Fruit fly (Drosophila melanogaster) Kc167 (cell line): ENCODE data around the gene hth.

Source experiments
- Myc ChIP-seq: fragments of >200 bp; optimal IDR thresholded peaks from 2 replicates; lab custom pipeline; 2017; ENCODE audit warnings: missing external identifiers
- Sin3A ChIP-seq: fragments of >200 bp; optimal IDR thresholded peaks from 2 replicates; lab custom pipeline; 2018; ENCODE audit warnings: missing external identifiers
- h ChIP-seq: fragments of >200 bp; optimal IDR thresholded peaks from 3 replicates; lab custom pipeline; 2018; ENCODE audit warnings: missing external identifiers
- insv ChIP-seq: fragments of >200 bp; optimal IDR thresholded peaks from 3 replicates; lab custom pipeline; 2018; ENCODE audit warnings: missing external identifiers
- psq ChIP-seq: fragments of >200 bp; optimal IDR thresholded peaks from 2 replicates; lab custom pipeline; 2017; ENCODE audit warnings: missing external identifiers
- ttk ChIP-seq: sonication (Bioruptor generic); optimal IDR thresholded peaks from 2 replicates; lab custom pipeline; 2017; ENCODE audit warnings: missing external identifiers

The hth gene

DNA sequence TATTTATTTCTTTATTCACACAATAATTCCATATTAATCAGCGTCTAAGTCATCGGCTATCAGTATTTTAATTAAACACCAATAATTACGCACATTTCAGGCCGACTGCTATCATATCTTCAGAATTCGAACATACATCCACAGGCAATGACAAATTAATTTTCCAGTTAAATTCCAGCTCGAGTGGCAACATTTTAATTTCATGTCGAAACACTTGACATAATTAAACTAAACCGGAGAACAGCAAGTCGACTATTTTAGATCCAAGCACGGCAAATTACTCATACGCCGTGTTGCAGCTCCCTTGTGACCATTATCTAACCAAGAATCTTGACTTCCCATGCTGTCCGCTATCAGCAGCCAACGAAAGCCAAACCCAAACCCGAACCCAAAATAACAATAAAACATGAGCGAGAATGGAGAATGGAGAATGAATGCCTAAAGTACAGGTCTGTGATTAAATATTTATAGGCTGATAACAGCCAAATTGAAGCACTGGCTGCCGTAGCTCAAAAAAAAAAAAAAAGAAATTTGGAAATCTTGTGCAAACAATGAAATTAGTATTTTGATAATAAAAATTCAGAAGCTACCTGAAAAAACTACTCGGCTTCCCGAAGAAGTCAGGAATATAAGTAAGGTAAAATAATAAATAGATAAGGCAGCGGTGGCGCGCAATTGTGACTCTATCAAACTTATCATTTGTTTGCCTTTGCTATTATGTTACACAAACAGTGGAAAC lies 72.8 kb downstream of the hth start:
- TF ChIP-seq ttk (no peak), h (lab: Kevin White, UChicago) (no peak), psq (lab: Kevin White, UChicago) (no peak), Sin3A (lab: Kevin White, UChicago) (no peak), insv (no peak), Myc (lab: Kevin White, UChicago) (no peak)

DNA sequence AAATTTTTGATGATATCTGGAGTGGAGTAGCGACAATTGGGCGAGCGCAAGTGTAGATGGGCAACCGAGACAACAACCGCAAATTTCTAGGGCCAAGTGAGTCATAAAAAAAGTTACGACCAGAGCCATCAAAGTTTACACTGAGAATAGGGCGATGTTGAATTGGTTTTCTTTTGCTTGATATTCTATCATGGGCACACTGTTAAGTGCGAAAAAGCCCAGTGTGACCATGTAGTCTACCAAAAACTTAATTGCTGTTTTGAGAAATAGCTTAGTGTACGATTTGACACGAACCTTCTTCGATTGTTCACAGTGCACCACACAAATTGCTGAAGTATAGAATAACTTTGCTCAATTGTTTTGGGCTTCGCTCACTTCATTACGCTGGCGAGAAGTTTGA lies 75.1 kb downstream of the hth start:
- TF ChIP-seq ttk (no peak), psq (lab: Kevin White, UChicago) (no peak)

DNA sequence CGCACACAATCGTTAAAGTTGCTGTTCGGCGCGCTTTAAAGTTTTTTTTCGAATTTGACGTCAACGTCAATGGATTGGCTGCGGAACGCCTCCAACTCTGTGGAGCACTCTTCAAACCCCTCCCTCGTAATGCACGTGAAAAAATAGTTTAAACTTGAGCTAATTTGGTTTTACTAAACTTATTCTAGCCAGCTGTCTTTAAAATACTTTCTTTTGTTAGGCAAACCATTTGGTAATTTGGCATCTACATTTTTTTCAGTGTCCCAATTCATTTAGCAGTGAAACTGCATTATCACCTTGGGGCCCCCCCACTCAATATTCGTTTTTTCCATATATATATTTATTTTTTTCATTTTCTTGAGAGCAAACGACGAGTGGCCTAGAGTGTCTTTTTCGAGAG lies 78.8 kb downstream of the hth start:
- no peak for TF ChIP-seq ttk
- TF ChIP-seq insv: no peak
- no peak for TF ChIP-seq h (lab: Kevin White, UChicago)
- no peak for TF ChIP-seq Sin3A (lab: Kevin White, UChicago)
- no peak for TF ChIP-seq Myc (lab: Kevin White, UChicago)
- TF ChIP-seq psq (lab: Kevin White, UChicago): no peak

DNA sequence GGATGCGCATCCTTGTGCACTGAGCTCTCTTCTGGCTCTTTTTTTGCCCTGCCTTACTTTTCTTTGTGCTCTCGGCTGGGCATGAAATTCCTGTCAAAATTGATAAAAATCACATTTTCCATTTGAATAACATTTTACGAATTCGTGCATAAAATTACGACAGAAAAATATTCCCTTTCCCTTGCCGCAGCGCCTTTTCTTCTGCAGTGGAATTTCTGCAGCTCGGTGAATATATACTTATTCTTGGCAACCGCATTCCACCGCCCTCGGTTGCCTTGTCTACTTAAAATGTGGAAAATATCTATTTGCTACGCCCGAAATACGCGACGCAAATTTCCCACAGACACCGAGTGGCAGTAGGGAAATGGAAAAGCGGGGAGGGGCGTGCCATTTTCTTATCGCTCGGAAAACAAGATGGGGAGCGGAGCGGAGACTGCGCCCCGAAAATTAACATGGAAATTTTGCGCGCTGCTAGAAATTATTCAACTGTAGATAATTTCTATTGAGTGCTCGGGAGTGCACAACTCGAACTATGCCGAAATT lies 79.4 kb downstream of the hth start:
- TF ChIP-seq psq (lab: Kevin White, UChicago) (no peak), ttk (no peak), h (lab: Kevin White, UChicago) (no peak), insv (no peak), Sin3A (lab: Kevin White, UChicago) (no peak), Myc (lab: Kevin White, UChicago) (no peak)

DNA sequence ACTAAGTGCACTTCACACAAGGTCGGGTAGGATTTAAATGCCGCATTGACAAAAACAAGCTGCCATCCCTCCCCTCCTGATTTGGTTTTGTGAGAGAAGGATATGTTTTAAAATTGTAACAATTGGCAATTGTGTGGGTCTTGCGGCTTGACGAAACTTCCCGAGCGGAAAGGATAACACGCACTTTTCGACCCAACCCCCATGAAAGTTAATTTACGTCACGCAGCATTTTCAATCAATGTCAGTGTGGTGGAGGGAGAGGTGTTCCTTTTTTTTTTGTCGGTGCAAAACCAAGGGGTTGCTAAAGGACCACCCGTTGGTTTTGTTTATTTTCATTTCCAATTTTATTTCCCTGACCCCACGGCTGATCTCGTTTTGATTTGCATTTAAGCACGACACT lies 80.2 kb downstream of the hth start:
- TF ChIP-seq insv: no peak
- TF ChIP-seq Sin3A (lab: Kevin White, UChicago): no peak
- TF ChIP-seq h (lab: Kevin White, UChicago): no peak
- TF ChIP-seq ttk: no peak
- TF ChIP-seq Myc (lab: Kevin White, UChicago): no peak
- no peak for TF ChIP-seq psq (lab: Kevin White, UChicago)

DNA sequence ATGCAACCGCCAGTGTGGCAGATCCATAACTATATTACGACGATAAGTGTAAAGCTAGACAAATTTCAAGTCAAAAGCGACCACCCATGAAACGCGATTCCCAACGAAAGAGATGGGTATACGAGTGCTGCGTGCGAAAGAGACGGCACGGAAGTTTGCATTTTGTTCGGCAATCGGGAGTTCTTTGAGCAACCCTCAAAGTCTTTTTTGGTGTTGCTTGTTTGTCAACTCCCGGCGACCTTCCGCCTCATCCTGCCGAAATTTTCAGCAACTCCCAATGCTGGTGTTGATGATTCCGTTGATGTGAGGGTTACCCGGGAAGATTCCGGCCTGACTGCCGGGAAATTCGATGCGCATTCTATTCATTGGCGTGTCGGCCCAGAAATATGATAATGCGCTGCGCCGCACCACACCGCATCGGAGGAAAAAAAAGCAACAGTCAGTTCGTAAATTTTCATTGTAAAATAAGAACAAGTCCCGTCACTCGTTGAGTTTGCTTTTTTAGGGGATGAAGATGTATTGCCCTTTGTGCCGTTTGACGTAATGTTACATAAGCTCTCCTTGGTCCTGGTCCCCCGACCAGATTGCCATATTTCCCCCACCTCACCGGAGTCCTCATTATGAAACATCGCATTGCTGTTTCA lies 81.6 kb downstream of the hth start:
- TF ChIP-seq psq (lab: Kevin White, UChicago): no peak
- no peak for TF ChIP-seq insv
- TF ChIP-seq h (lab: Kevin White, UChicago): no peak
- TF ChIP-seq Myc (lab: Kevin White, UChicago): no peak
- no peak for TF ChIP-seq ttk
- TF ChIP-seq Sin3A (lab: Kevin White, UChicago): no peak

DNA sequence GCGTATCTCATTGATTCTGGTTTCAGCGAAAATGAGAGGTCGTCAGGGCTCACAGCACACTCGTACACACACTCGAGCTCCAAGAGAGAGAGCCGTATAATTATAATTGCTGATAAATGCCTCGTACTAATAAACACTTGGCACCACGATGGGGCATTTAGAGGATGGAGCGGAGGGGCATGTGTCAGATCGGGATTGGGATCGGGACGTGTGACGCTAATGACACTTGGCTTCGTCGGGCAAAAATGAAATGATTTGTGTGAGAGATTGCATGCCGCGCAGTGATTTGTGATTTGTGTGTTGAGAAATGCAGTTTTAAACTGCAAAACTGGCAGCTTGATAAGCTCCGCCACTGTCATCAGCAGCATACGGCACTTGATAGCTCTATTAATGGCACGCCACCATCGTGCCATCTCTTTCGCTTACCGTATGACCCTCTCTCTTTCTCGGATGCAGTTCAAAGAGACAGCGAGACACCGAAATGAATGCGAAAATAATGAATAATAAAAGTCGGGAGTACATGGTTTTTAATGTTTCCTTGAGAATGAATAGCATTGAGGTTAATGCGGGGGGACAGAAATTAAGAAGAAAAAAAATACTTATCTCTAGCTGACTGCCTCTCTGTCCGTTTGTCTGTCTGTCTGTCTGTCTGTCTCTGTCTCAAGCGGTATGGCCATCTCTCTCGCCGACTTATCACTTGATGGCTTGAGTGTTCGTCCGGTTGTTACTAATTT lies 82.3 kb downstream of the hth start:
- no peak for TF ChIP-seq ttk
- no peak for TF ChIP-seq insv
- no peak for TF ChIP-seq h (lab: Kevin White, UChicago)
- no peak for TF ChIP-seq psq (lab: Kevin White, UChicago)
- no peak for TF ChIP-seq Myc (lab: Kevin White, UChicago)
- TF ChIP-seq Sin3A (lab: Kevin White, UChicago): no peak

DNA sequence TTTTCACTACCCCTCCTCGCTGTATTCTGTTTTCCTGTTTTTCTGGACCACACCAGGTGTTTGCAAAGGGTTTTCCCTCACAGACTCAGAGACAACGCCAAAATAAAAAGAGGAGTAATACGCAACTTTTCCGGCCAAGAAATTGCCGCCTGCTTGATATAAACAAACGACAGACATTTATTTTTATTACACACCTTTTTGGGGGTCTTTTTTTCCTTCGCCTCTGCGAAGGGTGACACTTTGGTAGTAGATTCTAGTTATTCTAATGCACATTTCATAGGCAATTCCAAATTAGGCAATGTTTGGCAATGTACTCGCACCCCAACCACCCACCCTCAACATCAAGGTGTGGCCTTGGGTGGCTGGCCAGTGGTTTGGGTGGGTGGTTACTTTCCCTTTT lies 84.8 kb downstream of the hth start:
- no peak for TF ChIP-seq Sin3A (lab: Kevin White, UChicago)
- TF ChIP-seq Myc (lab: Kevin White, UChicago): no peak
- no peak for TF ChIP-seq h (lab: Kevin White, UChicago)
- TF ChIP-seq insv: no peak
- TF ChIP-seq ttk: no peak
- no peak for TF ChIP-seq psq (lab: Kevin White, UChicago)

DNA sequence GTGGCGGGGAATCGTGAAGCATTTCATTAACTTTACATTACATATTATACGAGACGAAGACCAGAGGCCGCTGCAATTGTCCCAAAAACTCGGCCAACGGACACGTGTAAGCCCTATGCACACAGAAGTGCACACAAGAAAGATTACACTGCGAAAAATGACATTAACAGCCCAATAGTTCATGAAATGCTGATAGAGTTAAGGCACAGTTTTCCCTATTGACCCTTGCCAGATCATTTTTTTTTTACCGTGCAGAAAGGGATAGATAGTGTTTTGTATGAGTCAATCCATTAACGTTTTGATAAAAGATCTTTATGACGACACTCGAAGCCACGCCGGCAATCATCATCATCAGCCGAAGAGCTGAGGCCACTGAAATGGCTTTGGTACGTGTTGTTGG lies 85.8 kb downstream of the hth start:
- TF ChIP-seq Sin3A (lab: Kevin White, UChicago) (no peak), h (lab: Kevin White, UChicago) (no peak), Myc (lab: Kevin White, UChicago) (no peak), psq (lab: Kevin White, UChicago) (no peak), ttk (no peak), insv (no peak)

DNA sequence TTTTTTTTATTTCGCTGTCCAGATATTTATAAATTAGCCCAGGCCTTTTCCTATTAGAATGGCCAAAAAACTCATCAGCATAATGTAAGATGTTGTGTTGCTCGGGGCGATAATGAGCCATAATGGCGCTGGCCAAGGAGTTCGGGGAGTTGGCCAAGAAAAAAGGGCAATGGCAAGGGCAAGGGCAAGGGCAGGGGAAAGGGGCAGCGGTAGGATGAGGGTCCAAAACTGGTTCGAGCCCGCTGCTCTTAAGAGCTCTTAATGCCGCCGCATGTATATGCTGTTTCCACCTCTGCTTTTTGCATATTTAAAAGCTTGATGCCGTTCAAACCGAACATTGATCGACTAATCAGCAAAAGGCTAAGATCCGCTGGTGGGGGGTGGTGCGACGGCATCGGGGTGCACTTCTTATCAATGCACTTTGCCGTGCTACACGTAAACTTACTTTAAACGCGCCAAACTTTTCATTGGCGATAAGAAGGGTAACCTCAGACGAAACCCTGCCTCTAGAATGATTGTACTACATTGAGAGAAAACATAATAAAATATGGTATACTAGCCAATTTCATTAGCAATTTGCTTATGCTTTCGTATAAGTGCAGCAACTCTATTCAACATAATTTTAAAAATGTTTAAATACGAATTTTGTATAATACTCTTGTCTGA lies 88.2 kb downstream of the hth start:
- TF ChIP-seq h (lab: Kevin White, UChicago): no peak
- TF ChIP-seq Myc (lab: Kevin White, UChicago): no peak
- no peak for TF ChIP-seq ttk
- no peak for TF ChIP-seq insv
- TF ChIP-seq psq (lab: Kevin White, UChicago): no peak
- no peak for TF ChIP-seq Sin3A (lab: Kevin White, UChicago)

DNA sequence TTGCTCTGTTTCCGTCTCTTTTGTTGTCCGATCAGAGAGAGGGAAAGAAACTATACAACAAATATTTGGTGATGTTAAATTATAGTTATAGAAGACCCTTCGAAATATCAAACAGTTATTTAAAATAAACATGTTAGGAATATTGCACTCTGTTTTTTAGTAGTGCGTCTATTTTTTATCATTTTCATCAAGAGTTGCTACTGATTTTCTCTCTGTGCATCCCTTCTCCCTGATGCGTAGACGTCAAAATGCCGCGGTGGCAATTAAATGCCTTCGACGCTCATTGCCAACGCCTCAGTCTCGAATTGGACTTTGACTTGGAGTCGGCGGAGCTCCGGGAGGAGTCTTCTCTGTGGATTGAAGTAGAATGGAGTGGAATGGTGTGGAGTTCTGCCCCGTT lies 89.2 kb downstream of the hth start:
- TF ChIP-seq Myc (lab: Kevin White, UChicago) (no peak), insv (no peak), h (lab: Kevin White, UChicago) (no peak), Sin3A (lab: Kevin White, UChicago) (no peak), psq (lab: Kevin White, UChicago) (no peak), ttk (no peak)
